Fruit fly (Drosophila melanogaster): ENCODE results near the gene CG13937.

dm6 chr3L:1835064-1835463, 47.8 kb downstream of the CG13937 start, which contains the start of gene Cpr62Bb:
- TF ChIP-seq CG3847 (GFP tag; IDR thresholded peaks at IDR 0.05) (no peak), Jarid2 (GFP tag; optimal IDR thresholded peaks at IDR 0.05) (no peak)

All from whole organism, embryonic.